Worm (Caenorhabditis elegans): ENCODE data around the gene C50C3.1.

ce11 chrIII:8217919-8218318 is 26.1 kb downstream of the C50C3.1 start, which contains the start of gene C30A5.16:
- no peak for TF ChIP-seq him-1 (tag; optimal IDR thresholded peaks at IDR 0.05)
- no peak for TF ChIP-seq dao-5 (tag; optimal IDR thresholded peaks at IDR 0.05)
